Fruit fly (Drosophila melanogaster): ENCODE data around the gene CG12213.

Gene CG12213

dm6 chr3R:11920605-11921004 lies 46.9 kb downstream of the CG12213 start (continued):
- TF ChIP-seq caup (GFP tag; optimal IDR thresholded peaks at IDR 0.05; ENCODE audit: severe bottlenecking) (no peak), eve (GFP tag; optimal IDR thresholded peaks at IDR 0.05) (no peak), unpg (GFP tag; optimal IDR thresholded peaks at IDR 0.05) (no peak), CG9817 (tag; optimal IDR thresholded peaks at IDR 0.05) (no peak), Eip74EF (GFP tag; optimal IDR thresholded peaks at IDR 0.05) (no peak), Meics (GFP tag; optimal IDR thresholded peaks at IDR 0.05) (peak; percentile 22), Taf1 (GFP tag; IDR thresholded peaks at IDR 0.05) (no peak), ap (GFP tag; IDR thresholded peaks at IDR 0.05) (0 out of 2 replicates have a peak, but pooled peaks have one; percentile 17), Usf (GFP tag; optimal IDR thresholded peaks at IDR 0.05) (no peak), Tbp (GFP tag; optimal IDR thresholded peaks at IDR 0.05) (no peak), CG18619 (GFP tag; optimal IDR thresholded peaks at IDR 0.05) (no peak), MTF-1 (GFP tag; optimal IDR thresholded peaks at IDR 0.05; ENCODE audit: borderline replicate concordance) (no peak), Mad (GFP tag; optimal IDR thresholded peaks at IDR 0.05) (no peak), tin (GFP tag; optimal IDR thresholded peaks at IDR 0.05) (no peak), CG42726 (GFP tag; IDR thresholded peaks at IDR 0.05; ENCODE audit: partially characterized antibody) (no peak), CG3838 (GFP tag; optimal IDR thresholded peaks at IDR 0.05) (no peak), CG30403 (GFP tag; optimal IDR thresholded peaks at IDR 0.05) (peak; percentile 8), CG6654 (GFP tag; optimal IDR thresholded peaks at IDR 0.05) (no peak), CG10274 (GFP tag; optimal IDR thresholded peaks at IDR 0.05) (no peak), fd64A (GFP tag; optimal IDR thresholded peaks at IDR 0.05) (no peak), CG2120 (GFP tag; optimal IDR thresholded peaks at IDR 0.05) (peak; percentile 27), Hand (GFP tag; optimal IDR thresholded peaks at IDR 0.05) (no peak), zen2 (GFP tag; IDR thresholded peaks at IDR 0.05; ENCODE audit: partially characterized antibody) (no peak), pzg (GFP tag; optimal IDR thresholded peaks at IDR 0.05) (no peak), Aef1 (GFP tag; IDR thresholded peaks at IDR 0.05) (0 out of 3 replicates have a peak, but pooled peaks have one; percentile 13), CG12659 (GFP tag; optimal IDR thresholded peaks at IDR 0.05) (no peak), CG11504 (tag; optimal IDR thresholded peaks at IDR 0.05) (no peak), CG17568 (GFP tag; optimal IDR thresholded peaks at IDR 0.05) (no peak), tap (tag; optimal IDR thresholded peaks at IDR 0.05) (peak; percentile 24), HmgZ (tag; optimal IDR thresholded peaks at IDR 0.05) (no peak), CG31441 (GFP tag; IDR thresholded peaks at IDR 0.05) (no peak), CG12299 (tag; optimal IDR thresholded peaks at IDR 0.05) (no peak), CG11398 (GFP tag; optimal IDR thresholded peaks at IDR 0.05) (no peak), sens (GFP tag) (peak; percentile 87), run (tag; optimal IDR thresholded peaks at IDR 0.05) (no peak), Hr51 (GFP tag; optimal IDR thresholded peaks at IDR 0.05) (peak in 1 of 2 experiments; percentile 30), CG10462 (GFP tag; optimal IDR thresholded peaks at IDR 0.05) (no peak), ken (GFP tag; IDR thresholded peaks at IDR 0.05) (0 out of 3 replicates have a peak, but pooled peaks have one; percentile 31), Neu2 (GFP tag; optimal IDR thresholded peaks at IDR 0.05; ENCODE audit: borderline replicate concordance) (no peak), psq (GFP tag; optimal IDR thresholded peaks at IDR 0.05) (no peak), CTCF (GFP tag; optimal IDR thresholded peaks at IDR 0.05) (no peak), nmo (GFP tag; optimal IDR thresholded peaks at IDR 0.05) (peak; percentile 33), hb (GFP tag; IDR thresholded peaks at IDR 0.05; ENCODE audit: partially characterized antibody) (no peak), Fer3 (tag; optimal IDR thresholded peaks at IDR 0.05) (peak; percentile 20), CG12155 (GFP tag; optimal IDR thresholded peaks at IDR 0.05) (no peak), Nf-YB (GFP tag; optimal IDR thresholded peaks at IDR 0.05) (no peak), az2 (GFP tag; optimal IDR thresholded peaks at IDR 0.05) (peak; percentile 17), gsb-n (tag; optimal IDR thresholded peaks at IDR 0.05) (no peak), HHEX (GFP tag; optimal IDR thresholded peaks at IDR 0.05) (no peak), CG12219 (GFP tag; optimal IDR thresholded peaks at IDR 0.05) (peak; percentile 12), CG30431 (GFP tag; optimal IDR thresholded peaks at IDR 0.05) (no peak)
